Fruit fly (Drosophila melanogaster) whole organism, embryonic: ENCODE measurements around the gene CG14183.
A peak's percentile ranks its signal among the peaks of the same experiment; 100 is the strongest.

ENCODE experiments used
- CG10366 ChIP-seq: fragments of 200-800 bp; sonication (Bioruptor generic); IDR thresholded peaks from 2 replicates; pipeline ENCODE4 v1.3.6; 2022; ENCODE audit warnings: missing biosample characterization, missing genetic modification characterization
- CG11093 ChIP-seq: fragments of 200-800 bp; sonication (Bioruptor generic); IDR thresholded peaks from 3 replicates; pipeline ENCODE4 v1.3.6; 2022; ENCODE audit warnings: missing biosample characterization, missing genetic modification characterization
- CG12104 ChIP-seq: fragments of 200-800 bp; sonication (Bioruptor generic); optimal IDR thresholded peaks from 3 replicates; lab custom pipeline; 2016; ENCODE audit warnings: missing biosample characterization, missing genetic modification characterization
- CG15696 ChIP-seq: fragments of 200-800 bp; sonication (Bioruptor generic); optimal IDR thresholded peaks from 2 replicates; lab custom pipeline; 2019; ENCODE audit warnings: missing biosample characterization, mild to moderate bottlenecking, missing genetic modification characterization, moderate library complexity
- CG16813 ChIP-seq: fragments of 200-800 bp; sonication (Bioruptor generic); IDR thresholded peaks from 3 replicates; pipeline ENCODE4 v1.3.6; 2022; ENCODE audit warnings: missing biosample characterization, missing genetic modification characterization; ENCODE audit not compliant: partially characterized antibody
- CG2875 ChIP-seq: fragments of 200-800 bp; sonication (Bioruptor generic); optimal IDR thresholded peaks from 2 replicates; lab custom pipeline; 2017; ENCODE audit warnings: missing biosample characterization, mild to moderate bottlenecking, missing genetic modification characterization, missing genetic modification reagents
- CG31441 ChIP-seq: fragments of 200-800 bp; sonication (Bioruptor generic); IDR thresholded peaks from 2 replicates; pipeline ENCODE4 v1.3.6; 2022; ENCODE audit warnings: missing biosample characterization, missing genetic modification characterization
- CG3281 ChIP-seq: fragments of 200-800 bp; sonication (Bioruptor generic); optimal IDR thresholded peaks from 3 replicates; lab custom pipeline; 2017; ENCODE audit warnings: missing biosample characterization, mild to moderate bottlenecking, missing genetic modification characterization
- CG42726 ChIP-seq: fragments of 200-800 bp; sonication (Bioruptor generic); IDR thresholded peaks from 2 replicates; pipeline ENCODE4 v1.3.6; 2022; ENCODE audit warnings: missing biosample characterization, missing genetic modification characterization; ENCODE audit not compliant: partially characterized antibody
- CG6854 ChIP-seq: fragments of 200-800 bp; sonication (Bioruptor generic); optimal IDR thresholded peaks from 3 replicates; lab custom pipeline; 2017; ENCODE audit warnings: missing biosample characterization, mild to moderate bottlenecking, missing genetic modification characterization
- CG8388 ChIP-seq: fragments of 200-800 bp; sonication (Bioruptor generic); optimal IDR thresholded peaks from 2 replicates; lab custom pipeline; 2019; ENCODE audit warnings: missing biosample characterization, mild to moderate bottlenecking, missing genetic modification characterization, moderate library complexity
- D19B ChIP-seq: fragments of 200-800 bp; sonication (Bioruptor generic); optimal IDR thresholded peaks from 2 replicates; lab custom pipeline; 2017; ENCODE audit warnings: missing biosample characterization, mild to moderate bottlenecking, missing genetic modification characterization
- Dref ChIP-seq: fragments of 200-800 bp; sonication (Bioruptor generic); IDR thresholded peaks from 2 replicates; pipeline ENCODE4 v1.3.6; 2022; ENCODE audit warnings: missing biosample characterization, missing genetic modification characterization
- Med ChIP-seq: fragments of 200-800 bp; sonication (Bioruptor generic); peaks from one replicate; lab custom pipeline; 2016; ENCODE audit warnings: missing biosample characterization, missing genetic modification characterization, mild to moderate bottlenecking, inconsistent platforms, moderate library complexity
- Mes4 ChIP-seq: fragments of 200-800 bp; sonication (Bioruptor generic); optimal IDR thresholded peaks from 2 replicates; lab custom pipeline; 2016; ENCODE audit warnings: missing biosample characterization, missing genetic modification characterization
- Nf-YC ChIP-seq: fragments of 200-800 bp; optimal IDR thresholded peaks from 3 replicates; lab custom pipeline; 2019; ENCODE audit warnings: missing biosample characterization, mild to moderate bottlenecking, missing genetic modification characterization, moderate library complexity
- Rx ChIP-seq: fragments of 200-800 bp; sonication (Bioruptor generic); IDR thresholded peaks from 2 replicates; pipeline ENCODE4 v1.3.6; 2022; ENCODE audit warnings: missing biosample characterization, missing genetic modification characterization
- Xbp1 ChIP-seq: fragments of 200-800 bp; sonication (Bioruptor generic); optimal IDR thresholded peaks from 3 replicates; lab custom pipeline; 2016; ENCODE audit warnings: missing biosample characterization, mild to moderate bottlenecking, missing genetic modification characterization
- YL-1 ChIP-seq: fragments of 200-800 bp; sonication (Bioruptor generic); optimal IDR thresholded peaks from 3 replicates; lab custom pipeline; 2017; ENCODE audit warnings: missing biosample characterization, mild to moderate bottlenecking, missing genetic modification characterization
- ara ChIP-seq: fragments of 200-800 bp; sonication (Bioruptor generic); IDR thresholded peaks from 2 replicates; pipeline ENCODE4 v1.3.6; 2022; ENCODE audit warnings: missing biosample characterization, missing genetic modification characterization
- ato ChIP-seq: fragments of 200-800 bp; sonication (Bioruptor generic); IDR thresholded peaks from 2 replicates; pipeline ENCODE4 v1.3.6; 2022; ENCODE audit warnings: missing biosample characterization, missing genetic modification characterization; ENCODE audit not compliant: partially characterized antibody
- ci ChIP-seq: fragments of 200-800 bp; sonication (Bioruptor generic); IDR thresholded peaks from 3 replicates; pipeline ENCODE4 v1.3.6; 2022; ENCODE audit warnings: missing biosample characterization, missing genetic modification characterization
- eve ChIP-seq, 2 experiments: fragments of >200 bp; optimal IDR thresholded peaks; 2 replicates each; lab custom pipeline; 2017; ENCODE audit warnings: missing biosample characterization in 2 of 2, missing genetic modification characterization in 2 of 2
- gcm2 ChIP-seq: fragments of 200-800 bp; sonication (Bioruptor generic); optimal IDR thresholded peaks from 2 replicates; lab custom pipeline; 2016; ENCODE audit warnings: missing biosample characterization, missing genetic modification characterization
- gem ChIP-seq: fragments of 200-800 bp; sonication (Bioruptor generic); optimal IDR thresholded peaks from 2 replicates; lab custom pipeline; 2019; ENCODE audit warnings: missing biosample characterization, mild to moderate bottlenecking, missing genetic modification characterization, moderate library complexity
- grau ChIP-seq: fragments of 200-800 bp; optimal IDR thresholded peaks from 3 replicates; lab custom pipeline; 2019; ENCODE audit warnings: missing biosample characterization, mild to moderate bottlenecking, missing genetic modification characterization, moderate library complexity
- insv ChIP-seq, 2 experiments: fragments of 200-800 bp; sonication (Bioruptor generic); optimal IDR thresholded peaks; 3 replicates each; lab custom pipeline; 2016 to 2018; ENCODE audit warnings: missing biosample characterization in 2 of 2, missing genetic modification characterization in 2 of 2
- jumu ChIP-seq: fragments of 200-800 bp; sonication (Bioruptor generic); optimal IDR thresholded peaks from 3 replicates; lab custom pipeline; 2016; ENCODE audit warnings: missing biosample characterization, missing genetic modification characterization
- ken ChIP-seq: fragments of 200-800 bp; sonication (Bioruptor generic); IDR thresholded peaks from 3 replicates; pipeline ENCODE4 v1.3.6; 2022; ENCODE audit warnings: missing biosample characterization, missing genetic modification characterization
- lab ChIP-seq: fragments of 200-800 bp; sonication (Bioruptor generic); optimal IDR thresholded peaks from 3 replicates; lab custom pipeline; 2017; ENCODE audit warnings: missing biosample characterization, missing genetic modification characterization, mild to moderate bottlenecking, moderate library complexity, missing genetic modification reagents
- lov ChIP-seq, 2 experiments: fragments of 200-800 bp in 1 of 2; fragments of >200 bp in 1 of 2; sonication (Bioruptor generic) in 1 of 2; IDR thresholded peaks in 1 of 2; optimal IDR thresholded peaks in 1 of 2; 2 replicates in 1 of 2; 3 replicates in 1 of 2; pipeline versions ENCODE4 v1.3.6 to Lab custom; 2017 to 2022; ENCODE audit warnings: missing biosample characterization in 1 of 2, missing genetic modification characterization in 1 of 2
- onecut ChIP-seq: fragments of 200-800 bp; sonication (Bioruptor generic); IDR thresholded peaks from 2 replicates; pipeline ENCODE4 v1.3.6; 2022; ENCODE audit warnings: missing biosample characterization, missing genetic modification characterization
- pan ChIP-seq, 4 experiments: fragments of >200 bp in 3 of 4; fragments of 200-800 bp in 1 of 4; sonication (Bioruptor generic) in 1 of 4; optimal IDR thresholded peaks in 3 of 4; IDR thresholded peaks in 1 of 4; 2 replicates each; pipeline versions ENCODE4 v1.3.6 to Lab custom; 2017 to 2022; ENCODE audit warnings: missing biosample characterization in 2 of 4, missing genetic modification characterization in 2 of 4, mixed read lengths in 1 of 4
- row ChIP-seq: fragments of 200-800 bp; sonication (Bioruptor generic); IDR thresholded peaks from 3 replicates; pipeline ENCODE4 v1.3.6; 2022; ENCODE audit warnings: missing biosample characterization, missing genetic modification characterization
- sens ChIP-seq: fragments of 200-800 bp; sonication (Bioruptor generic); peaks from one replicate; lab custom pipeline; 2016; ENCODE audit warnings: missing biosample characterization, missing genetic modification characterization
- sens-2 ChIP-seq: fragments of 200-800 bp; sonication (Bioruptor generic); IDR thresholded peaks from 2 replicates; pipeline ENCODE4 v1.3.6; 2022; ENCODE audit warnings: missing biosample characterization, missing genetic modification characterization
- stwl ChIP-seq: fragments of 200-800 bp; sonication (Bioruptor generic); optimal IDR thresholded peaks from 3 replicates; lab custom pipeline; 2018; ENCODE audit warnings: missing biosample characterization, mild to moderate bottlenecking, missing genetic modification characterization, moderate library complexity
- tap ChIP-seq: fragments of 200-800 bp; optimal IDR thresholded peaks from 3 replicates; lab custom pipeline; 2019; ENCODE audit warnings: missing biosample characterization, mild to moderate bottlenecking, missing genetic modification characterization, moderate library complexity
- wek ChIP-seq: fragments of 200-800 bp; sonication (Bioruptor generic); optimal IDR thresholded peaks from 3 replicates; lab custom pipeline; 2018; ENCODE audit warnings: missing biosample characterization, mild to moderate bottlenecking, missing genetic modification characterization, moderate library complexity

CG14183 gene

dm6 chr3L:19991714-19992231 is 35.9 kb downstream of the CG14183 start, which contains the start of the genes CG7646 and Nca (continued):
- no peak for TF ChIP-seq grau
- peak in 1 of 2 experiments; percentile 91 for TF ChIP-seq insv (GFP tag; optimal IDR thresholded peaks at IDR 0.05; lab: Kevin White, UChicago)
- no peak for TF ChIP-seq CG8388 (GFP tag; lab: Kevin White, UChicago)
- peak; percentile 91 for TF ChIP-seq Dref (GFP tag; lab: Robert Waterston, UW)
- peak; percentile 59 for TF ChIP-seq Med (GFP tag; lab: Kevin White, UChicago)
- TF ChIP-seq CG11093 = no peak; the same call in 2 of the 3 replicates
- peak; percentile 47 for TF ChIP-seq CG15696
- no peak for TF ChIP-seq ara (GFP tag; lab: Robert Waterston, UW)
- peak; percentile 27 for TF ChIP-seq gem
- peak; percentile 75 for TF ChIP-seq wek (GFP tag; lab: Kevin White, UChicago)
- peak; percentile 76 for TF ChIP-seq onecut (GFP tag; lab: Robert Waterston, UW)
- TF ChIP-seq CG2875 (GFP tag; lab: Kevin White, UChicago) = no peak
- no peak for TF ChIP-seq sens-2 (GFP tag; lab: Robert Waterston, UW)
- TF ChIP-seq CG16813 = peak; percentile 91
- peak; percentile 85 for TF ChIP-seq CG42726
- TF ChIP-seq CG12104 = peak; percentile 21
- TF ChIP-seq CG31441 (GFP tag; lab: Robert Waterston, UW) = peak; percentile 32; the same call in 1 of the 2 replicates
- peak in 1 of 2 experiments; percentile 17 for TF ChIP-seq eve (GFP tag; optimal IDR thresholded peaks at IDR 0.05; lab: Kevin White, UChicago)
- peak; percentile 65 for TF ChIP-seq YL-1
- no peak for TF ChIP-seq Mes4 (GFP tag; lab: Kevin White, UChicago)
- TF ChIP-seq tap (tag; lab: Kevin White, UChicago) = no peak
- peak; percentile 76 for TF ChIP-seq stwl (tag; lab: Kevin White, UChicago)
- TF ChIP-seq CG3281 (GFP tag; lab: Kevin White, UChicago) = peak; percentile 28

- TF ChIP-seq gcm2 (GFP tag; lab: Kevin White, UChicago) = no peak
- no peak for TF ChIP-seq lab (GFP tag; lab: Kevin White, UChicago)
- TF ChIP-seq ato (GFP tag; lab: Robert Waterston, UW) = no peak
- no peak for TF ChIP-seq jumu (GFP tag; lab: Kevin White, UChicago)
- TF ChIP-seq Rx (GFP tag; lab: Robert Waterston, UW) = no peak
- no peak for TF ChIP-seq D19B (GFP tag; lab: Kevin White, UChicago)
- TF ChIP-seq CG10366 (GFP tag; lab: Robert Waterston, UW) = no peak
- TF ChIP-seq ci = no peak
- no peak for TF ChIP-seq ken (GFP tag; lab: Robert Waterston, UW)
- TF ChIP-seq CG6854 (GFP tag; lab: Kevin White, UChicago) = no peak
- no peak for TF ChIP-seq Nf-YC (tag; lab: Kevin White, UChicago)
- TF ChIP-seq Xbp1 (GFP tag; lab: Kevin White, UChicago) = no peak
Observed at dm6 chr3L:19991120-19991519, 36.5 kb downstream of the CG14183 start, which contains the start of gene fln. Gene fln, minus strand, starts transcription at chr3L:19991220.

- no peak for TF ChIP-seq pan (optimal IDR thresholded peaks at IDR 0.05; lab: Kevin White, UChicago)
- peak in 1 of 2 experiments; percentile 24 for TF ChIP-seq pan (GFP tag; optimal IDR thresholded peaks at IDR 0.05 in 1 of 2, IDR thresholded peaks at IDR 0.05 in 1 of 2)
- TF ChIP-seq row (GFP tag; lab: Robert Waterston, UW) = 0 out of 3 replicates have a peak, but pooled peaks have one; percentile 23
- TF ChIP-seq lov (optimal IDR thresholded peaks at IDR 0.05; lab: Kevin White, UChicago) = no peak
- TF ChIP-seq lov (GFP tag; IDR thresholded peaks at IDR 0.05; lab: Robert Waterston, UW) = no peak
- TF ChIP-seq sens = peak; percentile 71
Observed at dm6 chr3L:19988891-19989290, 38.7 kb downstream of the CG14183 start, which contains the start of gene Csas. Gene Csas, minus strand, starts transcription at chr3L:19988991.
